Worm (Caenorhabditis elegans) whole organism, late embryonic: ENCODE measurements around the gene ZK1240.2.

Experiments
- F13H6.1 ChIP-seq: sonication (generic microtip); optimal IDR thresholded peaks from 2 replicates; lab custom pipeline; 2016; ENCODE audit warnings: missing genetic modification characterization, missing compliant biosample characterization
- ama-1 ChIP-seq: fragments of 150-350 bp; optimal IDR thresholded peaks from 2 replicates; lab custom pipeline; 2014
- nfya-1 ChIP-seq: sonication (generic microtip); optimal IDR thresholded peaks from 2 replicates; lab custom pipeline; 2017; ENCODE audit warnings: missing genetic modification characterization, mild to moderate bottlenecking, missing compliant biosample characterization, antibody characterized with exemption, moderate library complexity
- pat-9 ChIP-seq: fragments of 200-800 bp; sonication (Bioruptor generic); optimal IDR thresholded peaks from 2 replicates; lab custom pipeline; 2018; ENCODE audit warnings: mild to moderate bottlenecking, missing genetic modification characterization, moderate library complexity, missing compliant biosample characterization
- unc-86 ChIP-seq: sonication (generic microtip); optimal IDR thresholded peaks from 2 replicates; lab custom pipeline; 2016; ENCODE audit warnings: missing genetic modification characterization, missing compliant biosample characterization

- TF ChIP-seq pat-9 (tag; lab: Kevin White, UChicago) (no peak), ama-1 (lab: Kevin White, UChicago) (no peak), F13H6.1 (no peak), unc-86 (tag; lab: Kevin White, UChicago) (no peak), nfya-1 (no peak)
Measured at ce11 chrII:2346672-2347071, 23.5 kb downstream of the ZK1240.2 start, which contains the start of gene F43C11.4.
